Worm (Caenorhabditis elegans): ENCODE data around the gene E04F6.10.

Gene E04F6.10

ce11 chrII:7187110-7187509 is 29.8 kb downstream of the E04F6.10 start, which contains the start of gene C27H5.6:
TSS of gene C27H5.6 (minus strand) at chrII:7187210.
- TF ChIP-seq daf-16 (GFP tag; optimal IDR thresholded peaks at IDR 0.05) (no peak), daf-16 (tag; optimal IDR thresholded peaks at IDR 0.05) (no peak), nhr-76 (tag; optimal IDR thresholded peaks at IDR 0.05) (no peak)

- TF ChIP-seq aha-1 (tag) (peak; percentile 26), snpc-1.2 (GFP tag; IDR thresholded peaks at IDR 0.05) (no peak), unc-62 (GFP tag; optimal IDR thresholded peaks at IDR 0.05 in 1 of 2) (peak in 1 of 2 experiments; percentile 97), unc-62 (tag; optimal IDR thresholded peaks at IDR 0.05) (no peak)
Measured at ce11 chrII:7186117-7186516, 30.8 kb downstream of the E04F6.10 start.

- TF ChIP-seq dmd-6 (GFP tag; IDR thresholded peaks at IDR 0.05) = peak; percentile 73
- TF ChIP-seq arid-1 (GFP tag; conservative IDR thresholded peaks at IDR 0.05) = peak; percentile 94
- peak; percentile 94 for TF ChIP-seq F26F4.8 (GFP tag; conservative IDR thresholded peaks at IDR 0.05)
- no peak for TF ChIP-seq unc-39 (tag; optimal IDR thresholded peaks at IDR 0.05)
- peak; percentile 94 for TF ChIP-seq lir-3 (tag; optimal IDR thresholded peaks at IDR 0.05)
- TF ChIP-seq lin-39 (tag; optimal IDR thresholded peaks at IDR 0.05) = no peak
- TF ChIP-seq ceh-44 (GFP tag; IDR thresholded peaks at IDR 0.05) = peak; percentile 77
- peak; percentile 76 for TF ChIP-seq madf-9 (GFP tag; conservative IDR thresholded peaks at IDR 0.05)
- TF ChIP-seq dmd-9 (GFP tag; IDR thresholded peaks at IDR 0.05) = peak; percentile 81
- peak; percentile 74; the same call in 1 of the 2 replicates for TF ChIP-seq ceh-20 (GFP tag; IDR thresholded peaks at IDR 0.05)
- TF ChIP-seq ceh-82 (tag; optimal IDR thresholded peaks at IDR 0.05) = no peak
- TF ChIP-seq Y5F2A.4 (GFP tag; optimal IDR thresholded peaks at IDR 0.05) = peak; percentile 94
- peak; percentile 85 for TF ChIP-seq D1046.2 (GFP tag; IDR thresholded peaks at IDR 0.05)
- TF ChIP-seq ceh-28 (tag; optimal IDR thresholded peaks at IDR 0.05) = no peak
- no peak for TF ChIP-seq tag-97 (GFP tag; IDR thresholded peaks at IDR 0.05)
- TF ChIP-seq T20F7.1 (GFP tag; optimal IDR thresholded peaks at IDR 0.05) = peak; percentile 67
- peak; percentile 79 for TF ChIP-seq Y48G9A.11 (GFP tag; IDR thresholded peaks at IDR 0.05)
- peak in 1 of 2 experiments; percentile 69 for TF ChIP-seq hif-1 (tag; optimal IDR thresholded peaks at IDR 0.05)
- TF ChIP-seq duxl-1 (tag; optimal IDR thresholded peaks at IDR 0.05; ENCODE audit: poor library complexity) = peak; percentile 83
- TF ChIP-seq lin-29 (GFP tag; IDR thresholded peaks at IDR 0.05) = peak; percentile 70
- TF ChIP-seq ceh-32 (tag; optimal IDR thresholded peaks at IDR 0.05; ENCODE audit: poor library complexity) = peak; percentile 51
- peak; percentile 94 for TF ChIP-seq lin-1 (GFP tag; IDR thresholded peaks at IDR 0.05)
- TF ChIP-seq zfp-2 (tag; optimal IDR thresholded peaks at IDR 0.05) = peak; percentile 32
- TF ChIP-seq hlh-11 (tag; optimal IDR thresholded peaks at IDR 0.05) = peak; percentile 60
- peak; percentile 87 for TF ChIP-seq lin-38 (GFP tag; IDR thresholded peaks at IDR 0.05)
- peak; percentile 67 for TF ChIP-seq aha-1 (tag)
- peak; percentile 74 to 96; a peak in 3 of 4 replicates for TF ChIP-seq madf-5 (GFP tag; IDR thresholded peaks at IDR 0.05)
- TF ChIP-seq dve-1 (tag; optimal IDR thresholded peaks at IDR 0.05; ENCODE audit: insufficient read depth) = peak; percentile 61
- TF ChIP-seq pqm-1 (tag; optimal IDR thresholded peaks at IDR 0.05) = no peak
- TF ChIP-seq F44E2.7 (GFP tag; IDR thresholded peaks at IDR 0.05) = peak; percentile 94
- TF ChIP-seq ceh-62 (tag; optimal IDR thresholded peaks at IDR 0.05) = no peak
- no peak for TF ChIP-seq fkh-10 (GFP tag; optimal IDR thresholded peaks at IDR 0.05)
- TF ChIP-seq cey-2 (tag; optimal IDR thresholded peaks at IDR 0.05; ENCODE audit: borderline replicate concordance, insufficient read depth) = no peak
- TF ChIP-seq mes-2 (tag; optimal IDR thresholded peaks at IDR 0.05; ENCODE audit: poor library complexity, severe bottlenecking) = peak; percentile 86
- TF ChIP-seq fos-1 (tag; optimal IDR thresholded peaks at IDR 0.05) = no peak
- peak; percentile 40 for TF ChIP-seq nhr-77 (tag; optimal IDR thresholded peaks at IDR 0.05)
- TF ChIP-seq R02D3.7 (tag; optimal IDR thresholded peaks at IDR 0.05) = no peak
- TF ChIP-seq nhr-76 (tag; optimal IDR thresholded peaks at IDR 0.05) = no peak
- TF ChIP-seq snpc-4 (tag; optimal IDR thresholded peaks at IDR 0.05) = no peak
- peak; percentile 81 for TF ChIP-seq ZK337.2 (GFP tag; IDR thresholded peaks at IDR 0.05)
- 0 out of 2 replicates have a peak, but pooled peaks have one; percentile 68 for TF ChIP-seq Y105C5A.15 (GFP tag; IDR thresholded peaks at IDR 0.05)
Measured at ce11 chrII:7183493-7184272, 33.3 kb downstream of the E04F6.10 start, which contains the start of gene pdl-1. TSS of gene pdl-1 (plus strand) at chrII:7183801.
